Fruit fly (Drosophila melanogaster) whole organism, prepupa: ENCODE data around the gene CG31176.
A peak's percentile ranks its signal among the peaks of the same experiment; 100 is the strongest.

Experiments used
- Blimp-1 ChIP-seq: fragments of 200-800 bp; sonication (Bioruptor generic); optimal IDR thresholded peaks from 3 replicates; lab custom pipeline; 2017; ENCODE audit warnings: missing biosample characterization, missing genetic modification characterization, mild to moderate bottlenecking, moderate library complexity, missing genetic modification reagents
- CG10631 ChIP-seq: fragments of 200-800 bp; sonication (Bioruptor generic); optimal IDR thresholded peaks from 2 replicates; lab custom pipeline; 2016; ENCODE audit warnings: missing biosample characterization, missing genetic modification characterization
- CG10669 ChIP-seq: fragments of 200-800 bp; sonication (Bioruptor generic); optimal IDR thresholded peaks from 3 replicates; lab custom pipeline; 2018; ENCODE audit warnings: missing biosample characterization, mild to moderate bottlenecking, missing genetic modification characterization, moderate library complexity
- CG11762 ChIP-seq: fragments of 200-800 bp; sonication (Bioruptor generic); optimal IDR thresholded peaks from 3 replicates; lab custom pipeline; 2016; ENCODE audit warnings: missing biosample characterization, missing genetic modification characterization; ENCODE audit not compliant: insufficient read depth
- CG11902 ChIP-seq: fragments of 200-800 bp; sonication (Bioruptor generic); optimal IDR thresholded peaks from 3 replicates; lab custom pipeline; 2016; ENCODE audit warnings: missing biosample characterization, missing genetic modification characterization
- CG15336 ChIP-seq: fragments of 200-800 bp; sonication (Bioruptor generic); IDR thresholded peaks from 2 replicates; pipeline ENCODE4 v1.3.6; 2022; ENCODE audit warnings: missing biosample characterization, missing genetic modification characterization
- CG16779 ChIP-seq: fragments of 200-800 bp; sonication (Bioruptor generic); optimal IDR thresholded peaks from 3 replicates; lab custom pipeline; 2017; ENCODE audit warnings: missing biosample characterization, mild to moderate bottlenecking, missing genetic modification characterization
- CG3032 ChIP-seq: fragments of 200-800 bp; optimal IDR thresholded peaks from 2 replicates; lab custom pipeline; 2019; ENCODE audit warnings: missing biosample characterization, mild to moderate bottlenecking, missing genetic modification characterization, moderate library complexity
- CG31627 ChIP-seq: fragments of 200-800 bp; sonication (Bioruptor generic); optimal IDR thresholded peaks from 3 replicates; lab custom pipeline; 2016; ENCODE audit warnings: missing biosample characterization, missing genetic modification characterization
- CG32006 ChIP-seq: fragments of 200-800 bp; sonication (Bioruptor generic); optimal IDR thresholded peaks from 3 replicates; lab custom pipeline; 2017; ENCODE audit warnings: missing biosample characterization, mild to moderate bottlenecking, missing genetic modification characterization
- CG34406 ChIP-seq: fragments of 200-800 bp; sonication (Bioruptor generic); optimal IDR thresholded peaks from 3 replicates; lab custom pipeline; 2016; ENCODE audit warnings: missing biosample characterization, missing genetic modification characterization
- CG3919 ChIP-seq: fragments of 200-800 bp; sonication (Bioruptor generic); optimal IDR thresholded peaks from 3 replicates; lab custom pipeline; 2016; ENCODE audit warnings: missing biosample characterization, missing genetic modification characterization
- CG4318 ChIP-seq: fragments of 200-800 bp; sonication (Bioruptor generic); optimal IDR thresholded peaks from 3 replicates; lab custom pipeline; 2017; ENCODE audit warnings: missing biosample characterization, mild to moderate bottlenecking, missing genetic modification characterization
- CG6163 ChIP-seq: fragments of 200-800 bp; sonication (Bioruptor generic); IDR thresholded peaks from 3 replicates; pipeline ENCODE4 v1.3.6; 2022; ENCODE audit warnings: missing biosample characterization, missing genetic modification characterization
- CG6276 ChIP-seq: fragments of 200-800 bp; sonication (Bioruptor generic); optimal IDR thresholded peaks from 2 replicates; lab custom pipeline; 2017; ENCODE audit warnings: missing biosample characterization, mild to moderate bottlenecking, missing genetic modification characterization
- CG6792 ChIP-seq: fragments of 200-800 bp; sonication (Bioruptor generic); optimal IDR thresholded peaks from 3 replicates; lab custom pipeline; 2016; ENCODE audit warnings: missing biosample characterization, missing genetic modification characterization
- CG6808 ChIP-seq: fragments of 200-800 bp; sonication (Bioruptor generic); optimal IDR thresholded peaks from 3 replicates; lab custom pipeline; 2017; ENCODE audit warnings: missing biosample characterization, missing genetic modification characterization, mild to moderate bottlenecking, moderate library complexity, missing genetic modification reagents
- CG8119 ChIP-seq: fragments of 200-800 bp; sonication (Bioruptor generic); IDR thresholded peaks from 3 replicates; pipeline ENCODE4 v1.3.6; 2022; ENCODE audit warnings: missing biosample characterization, missing genetic modification characterization
- CG8632 ChIP-seq: fragments of 200-800 bp; sonication (Bioruptor generic); optimal IDR thresholded peaks from 3 replicates; lab custom pipeline; 2016; ENCODE audit warnings: missing biosample characterization, missing genetic modification characterization
- CG9139 ChIP-seq: fragments of 200-800 bp; sonication (Bioruptor generic); optimal IDR thresholded peaks from 3 replicates; lab custom pipeline; 2017; ENCODE audit warnings: missing biosample characterization, mild to moderate bottlenecking, missing genetic modification characterization
- Eip75B ChIP-seq: fragments of 200-800 bp; sonication (Bioruptor generic); optimal IDR thresholded peaks from 3 replicates; lab custom pipeline; 2016; ENCODE audit warnings: missing biosample characterization, missing genetic modification characterization
- Eip78C ChIP-seq: fragments of 200-800 bp; sonication (Bioruptor generic); peaks from one replicate; lab custom pipeline; 2016; ENCODE audit warnings: missing biosample characterization, missing genetic modification characterization
- Ets21C ChIP-seq: fragments of 200-800 bp; sonication (Bioruptor generic); optimal IDR thresholded peaks from 3 replicates; lab custom pipeline; 2016; ENCODE audit warnings: missing biosample characterization, missing genetic modification characterization
- Ets96B ChIP-seq: fragments of 200-800 bp; optimal IDR thresholded peaks from 2 replicates; lab custom pipeline; 2019; ENCODE audit warnings: missing biosample characterization, mild to moderate bottlenecking, missing genetic modification characterization, moderate library complexity
- Gug ChIP-seq: fragments of 200-800 bp; sonication (Bioruptor generic); IDR thresholded peaks from 2 replicates; pipeline ENCODE4 v1.3.6; 2022; ENCODE audit warnings: missing biosample characterization, missing genetic modification characterization
- Hr38 ChIP-seq: sonication (Bioruptor generic); optimal IDR thresholded peaks from 2 replicates; lab custom pipeline; 2016; ENCODE audit warnings: missing biosample characterization, missing genetic modification characterization
- Hr39 ChIP-seq: fragments of 200-800 bp; sonication (Bioruptor generic); optimal IDR thresholded peaks from 2 replicates; lab custom pipeline; 2016; ENCODE audit warnings: missing biosample characterization, missing genetic modification characterization
- Hr4 ChIP-seq: fragments of 200-800 bp; sonication (Bioruptor generic); optimal IDR thresholded peaks from 3 replicates; lab custom pipeline; 2016; ENCODE audit warnings: missing biosample characterization, missing genetic modification characterization
- Lpt ChIP-seq: fragments of 200-800 bp; sonication (Bioruptor generic); optimal IDR thresholded peaks from 3 replicates; lab custom pipeline; 2016; ENCODE audit warnings: missing biosample characterization, missing genetic modification characterization
- Met ChIP-seq: fragments of 200-800 bp; sonication (Bioruptor generic); optimal IDR thresholded peaks from 3 replicates; lab custom pipeline; 2016; ENCODE audit warnings: missing biosample characterization, missing genetic modification characterization
- OdsH ChIP-seq: fragments of 200-800 bp; sonication (Bioruptor generic); optimal IDR thresholded peaks from 3 replicates; lab custom pipeline; 2016; ENCODE audit warnings: missing biosample characterization, missing genetic modification characterization
- Smox ChIP-seq: fragments of 200-800 bp; sonication (Bioruptor generic); optimal IDR thresholded peaks from 3 replicates; lab custom pipeline; 2016; ENCODE audit warnings: missing biosample characterization, missing genetic modification characterization
- Sox102F ChIP-seq: fragments of 200-800 bp; sonication (Bioruptor generic); optimal IDR thresholded peaks from 2 replicates; lab custom pipeline; 2016; ENCODE audit warnings: missing biosample characterization, mild to moderate bottlenecking, missing genetic modification characterization
- Sox15 ChIP-seq: fragments of 200-800 bp; sonication (Bioruptor generic); optimal IDR thresholded peaks from 3 replicates; lab custom pipeline; 2016; ENCODE audit warnings: missing biosample characterization, missing genetic modification characterization
- achi ChIP-seq: fragments of 200-800 bp; sonication (Bioruptor generic); optimal IDR thresholded peaks from 3 replicates; lab custom pipeline; 2016; ENCODE audit warnings: missing biosample characterization, missing genetic modification characterization
- acj6 ChIP-seq: fragments of 200-800 bp; sonication (Bioruptor generic); optimal IDR thresholded peaks from 3 replicates; lab custom pipeline; 2016; ENCODE audit warnings: missing biosample characterization, missing genetic modification characterization
- cyc ChIP-seq: fragments of 200-800 bp; sonication (Bioruptor generic); optimal IDR thresholded peaks from 3 replicates; lab custom pipeline; 2016; ENCODE audit warnings: missing biosample characterization, missing genetic modification characterization
- dac ChIP-seq: fragments of 200-800 bp; sonication (Bioruptor generic); optimal IDR thresholded peaks from 2 replicates; lab custom pipeline; 2017; ENCODE audit warnings: missing biosample characterization, mild to moderate bottlenecking, missing genetic modification characterization
- eg ChIP-seq: fragments of 200-800 bp; sonication (Bioruptor generic); IDR thresholded peaks from 3 replicates; pipeline ENCODE4 v1.3.6; 2022; ENCODE audit warnings: missing biosample characterization, missing genetic modification characterization
- esn ChIP-seq: fragments of 200-800 bp; sonication (Bioruptor generic); optimal IDR thresholded peaks from 2 replicates; lab custom pipeline; 2016; ENCODE audit warnings: missing biosample characterization, mild to moderate bottlenecking, missing genetic modification characterization, moderate library complexity
- fkh ChIP-seq: fragments of 200-800 bp; sonication (Bioruptor generic); optimal IDR thresholded peaks from 3 replicates; lab custom pipeline; 2017; ENCODE audit warnings: missing biosample characterization, mild to moderate bottlenecking, missing genetic modification characterization, moderate library complexity
- lz ChIP-seq: fragments of 200-800 bp; sonication (Bioruptor generic); optimal IDR thresholded peaks from 3 replicates; lab custom pipeline; 2016; ENCODE audit warnings: missing biosample characterization, missing genetic modification characterization
- net ChIP-seq: fragments of 200-800 bp; sonication (Bioruptor generic); optimal IDR thresholded peaks from 3 replicates; lab custom pipeline; 2016; ENCODE audit warnings: missing biosample characterization, missing genetic modification characterization
- spab ChIP-seq: fragments of 200-800 bp; sonication (Bioruptor generic); optimal IDR thresholded peaks from 2 replicates; lab custom pipeline; 2017; ENCODE audit warnings: missing biosample characterization, mild to moderate bottlenecking, missing genetic modification characterization, missing genetic modification reagents
- ss ChIP-seq, 2 experiments: fragments of 200-800 bp; sonication (Bioruptor generic); optimal IDR thresholded peaks; 2 replicates in 1 of 2; 3 replicates in 1 of 2; lab custom pipeline; 2017 to 2018; ENCODE audit warnings: mild to moderate bottlenecking in 2 of 2, missing biosample characterization in 2 of 2, missing genetic modification characterization in 2 of 2, moderate library complexity in 1 of 2
- svp ChIP-seq: fragments of 200-800 bp; sonication (Bioruptor generic); peaks from one replicate; lab custom pipeline; 2016; ENCODE audit warnings: missing biosample characterization, missing genetic modification characterization

Gene CG31176

dm6 chr3R:21649053-21649821 is 70.2 kb downstream of the CG31176 start (continued):
- no peak; the same call in 1 of the 2 replicates for TF ChIP-seq Gug (GFP tag; lab: Robert Waterston, UW)
- TF ChIP-seq esn (GFP tag; lab: Kevin White, UChicago): peak; percentile 55
- no peak for TF ChIP-seq CG4318 (GFP tag; lab: Kevin White, UChicago)
- TF ChIP-seq Sox102F: no peak
- TF ChIP-seq CG6276 (GFP tag; lab: Kevin White, UChicago): no peak
- peak; percentile 64 for TF ChIP-seq CG11762
- TF ChIP-seq lz (GFP tag; lab: Kevin White, UChicago): no peak
- no peak for TF ChIP-seq fkh (GFP tag; lab: Kevin White, UChicago)
- TF ChIP-seq Ets96B: peak; percentile 89
- TF ChIP-seq CG3032: peak; percentile 90
- TF ChIP-seq acj6 (GFP tag; lab: Kevin White, UChicago): peak; percentile 69
- TF ChIP-seq Hr4 (GFP tag; lab: Kevin White, UChicago): no peak
- peak; percentile 32 to 51 for TF ChIP-seq ss (GFP tag; optimal IDR thresholded peaks at IDR 0.05; lab: Kevin White, UChicago)
- TF ChIP-seq CG6163 (GFP tag; lab: Robert Waterston, UW): peak; percentile 12; the same call in 1 of the 3 replicates
- TF ChIP-seq Met (GFP tag; lab: Kevin White, UChicago): peak; percentile 41
- peak; percentile 89 for TF ChIP-seq Eip78C (GFP tag; lab: Kevin White, UChicago)
- TF ChIP-seq CG32006: no peak
- no peak for TF ChIP-seq Hr39 (GFP tag; lab: Kevin White, UChicago)
- TF ChIP-seq CG31627 (GFP tag; lab: Kevin White, UChicago): peak; percentile 16
- TF ChIP-seq CG10669: peak; percentile 65
- TF ChIP-seq CG9139 (GFP tag; lab: Kevin White, UChicago): peak; percentile 55
- TF ChIP-seq CG15336 (GFP tag; lab: Robert Waterston, UW): no peak; the same call in 1 of the 2 replicates
- TF ChIP-seq CG8632 (GFP tag; lab: Kevin White, UChicago): peak; percentile 76
- TF ChIP-seq Ets21C (GFP tag; lab: Kevin White, UChicago): no peak
- TF ChIP-seq CG34406 (GFP tag; lab: Kevin White, UChicago): peak; percentile 79
- TF ChIP-seq OdsH (GFP tag; lab: Kevin White, UChicago): peak; percentile 66

DNA sequence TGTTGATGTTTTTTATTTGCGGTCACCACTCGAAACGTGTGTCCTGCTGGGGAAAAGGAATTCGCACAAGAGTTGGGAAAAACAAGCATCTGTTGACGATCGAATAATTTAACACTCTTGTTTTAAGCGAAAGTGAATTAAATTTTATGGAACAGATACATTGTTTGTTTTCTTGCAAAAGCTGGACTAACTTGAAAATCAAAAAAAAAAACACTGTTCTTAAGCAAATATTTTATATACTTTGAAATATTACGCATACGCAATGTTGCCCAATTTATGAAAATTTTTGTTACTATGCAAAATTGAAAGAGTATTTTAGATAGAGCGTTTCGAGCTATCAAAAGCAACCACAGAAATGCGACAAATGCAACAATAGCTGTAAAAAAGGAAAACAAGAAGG is 71.0 kb downstream of the CG31176 start:
- TF ChIP-seq acj6 (GFP tag; lab: Kevin White, UChicago) (peak; percentile 39), net (GFP tag; lab: Kevin White, UChicago) (peak; percentile 41), achi (GFP tag; lab: Kevin White, UChicago) (peak; percentile 57), Hr4 (GFP tag; lab: Kevin White, UChicago) (no peak), Gug (GFP tag; lab: Robert Waterston, UW) (no peak), CG6276 (GFP tag; lab: Kevin White, UChicago) (no peak), CG32006 (no peak), dac (GFP tag; lab: Kevin White, UChicago) (no peak), CG16779 (tag; lab: Kevin White, UChicago) (no peak), CG3032 (peak; percentile 24), CG15336 (GFP tag; lab: Robert Waterston, UW) (no peak), Hr38 (no peak), CG6808 (no peak), svp (GFP tag; lab: Kevin White, UChicago) (peak; percentile 84), Blimp-1 (GFP tag; lab: Kevin White, UChicago) (peak; percentile 80), CG11762 (no peak), Ets21C (GFP tag; lab: Kevin White, UChicago) (peak; percentile 52), CG6163 (GFP tag; lab: Robert Waterston, UW) (0 out of 3 replicates have a peak, but pooled peaks have one; percentile 9), esn (GFP tag; lab: Kevin White, UChicago) (peak; percentile 79), spab (GFP tag; lab: Kevin White, UChicago) (peak; percentile 45), Sox15 (GFP tag; lab: Kevin White, UChicago) (peak; percentile 32), CG10631 (GFP tag; lab: Kevin White, UChicago) (peak; percentile 48), Eip75B (GFP tag; lab: Kevin White, UChicago) (peak; percentile 30), CG34406 (GFP tag; lab: Kevin White, UChicago) (peak; percentile 65), CG3919 (peak; percentile 32), Hr39 (GFP tag; lab: Kevin White, UChicago) (peak; percentile 61), Smox (GFP tag; lab: Kevin White, UChicago) (peak; percentile 71), Met (GFP tag; lab: Kevin White, UChicago) (peak; percentile 81), CG8119 (no peak), eg (no peak), ss (GFP tag; optimal IDR thresholded peaks at IDR 0.05; lab: Kevin White, UChicago) (peak in 1 of 2 experiments; percentile 47), Lpt (no peak), CG11902 (GFP tag; lab: Kevin White, UChicago) (peak; percentile 17), CG6792 (GFP tag; lab: Kevin White, UChicago) (peak; percentile 52), cyc (GFP tag; lab: Kevin White, UChicago) (peak; percentile 55), OdsH (GFP tag; lab: Kevin White, UChicago) (peak; percentile 43)
